Fruit fly (Drosophila melanogaster): ENCODE results near the gene Prx2.

Prx2 gene

dm6 chrX:13368149-13368548 is 38.5 kb downstream of the Prx2 start, which contains the start of gene dmrt11E (continued):
- TF ChIP-seq CG9139 (GFP tag; optimal IDR thresholded peaks at IDR 0.05): no peak
- TF ChIP-seq svp (GFP tag): no peak
- no peak for TF ChIP-seq dac (GFP tag; optimal IDR thresholded peaks at IDR 0.05)
- no peak for TF ChIP-seq fd85E (GFP tag; optimal IDR thresholded peaks at IDR 0.05)
- peak; percentile 27 for TF ChIP-seq acj6 (GFP tag; optimal IDR thresholded peaks at IDR 0.05)
- TF ChIP-seq fd59A (GFP tag; optimal IDR thresholded peaks at IDR 0.05): peak; percentile 20
- peak; percentile 61 for TF ChIP-seq CG6163 (GFP tag; IDR thresholded peaks at IDR 0.05)
- TF ChIP-seq CG11294 (GFP tag; IDR thresholded peaks at IDR 0.05): no peak
- TF ChIP-seq CG8119 (GFP tag; IDR thresholded peaks at IDR 0.05): 0 out of 3 replicates have a peak, but pooled peaks have one; percentile 33
- TF ChIP-seq achi (GFP tag; optimal IDR thresholded peaks at IDR 0.05): peak; percentile 31
- no peak for TF ChIP-seq Sox15 (GFP tag; optimal IDR thresholded peaks at IDR 0.05)
- no peak for TF ChIP-seq Blimp-1 (GFP tag; optimal IDR thresholded peaks at IDR 0.05)
- TF ChIP-seq Hr39 (GFP tag; optimal IDR thresholded peaks at IDR 0.05): no peak
- TF ChIP-seq fkh (GFP tag; optimal IDR thresholded peaks at IDR 0.05): no peak
- no peak for TF ChIP-seq Sox14 (GFP tag; optimal IDR thresholded peaks at IDR 0.05)
- peak; percentile 22 for TF ChIP-seq pdm3 (GFP tag; optimal IDR thresholded peaks at IDR 0.05)
- TF ChIP-seq Ets96B (tag; optimal IDR thresholded peaks at IDR 0.05): peak; percentile 60
- TF ChIP-seq Hr4 (GFP tag; optimal IDR thresholded peaks at IDR 0.05): no peak
- no peak for TF ChIP-seq Eip75B (GFP tag; optimal IDR thresholded peaks at IDR 0.05)
- no peak for TF ChIP-seq salr (GFP tag; optimal IDR thresholded peaks at IDR 0.05)
- peak; percentile 33 for TF ChIP-seq OdsH (GFP tag; optimal IDR thresholded peaks at IDR 0.05)
- TF ChIP-seq CG32006 (GFP tag; optimal IDR thresholded peaks at IDR 0.05): peak; percentile 21
- TF ChIP-seq Lpt (GFP tag; optimal IDR thresholded peaks at IDR 0.05): peak; percentile 14
- no peak for TF ChIP-seq topi (GFP tag; optimal IDR thresholded peaks at IDR 0.05)
- no peak for TF ChIP-seq Hr38 (GFP tag; optimal IDR thresholded peaks at IDR 0.05)
- TF ChIP-seq CG11902 (GFP tag; optimal IDR thresholded peaks at IDR 0.05): no peak
- TF ChIP-seq Eip93F (GFP tag; optimal IDR thresholded peaks at IDR 0.05): no peak
- TF ChIP-seq vri (GFP tag; optimal IDR thresholded peaks at IDR 0.05): no peak
- peak; percentile 31 for TF ChIP-seq CG3919 (GFP tag; optimal IDR thresholded peaks at IDR 0.05)
- TF ChIP-seq CG1621 (tag; optimal IDR thresholded peaks at IDR 0.05): peak; percentile 24
- no peak for TF ChIP-seq net (GFP tag; optimal IDR thresholded peaks at IDR 0.05)
- no peak for TF ChIP-seq CG6276 (GFP tag; optimal IDR thresholded peaks at IDR 0.05)
- TF ChIP-seq CG11762 (GFP tag; optimal IDR thresholded peaks at IDR 0.05; ENCODE audit: insufficient read depth): no peak
- peak; percentile 21 for TF ChIP-seq CG34406 (GFP tag; optimal IDR thresholded peaks at IDR 0.05)
- TF ChIP-seq CG6792 (GFP tag; optimal IDR thresholded peaks at IDR 0.05): no peak
- no peak for TF ChIP-seq CG4318 (GFP tag; optimal IDR thresholded peaks at IDR 0.05)
- no peak for TF ChIP-seq CG8632 (GFP tag; optimal IDR thresholded peaks at IDR 0.05)
- TF ChIP-seq ss (GFP tag; optimal IDR thresholded peaks at IDR 0.05): peak; percentile 41 to 46
- peak; percentile 55 for TF ChIP-seq CG3032 (tag; optimal IDR thresholded peaks at IDR 0.05)
- TF ChIP-seq CG10631 (GFP tag; optimal IDR thresholded peaks at IDR 0.05): peak; percentile 63
- 0 out of 3 replicates have a peak, but pooled peaks have one; percentile 54 for TF ChIP-seq eg (GFP tag; IDR thresholded peaks at IDR 0.05)
- no peak for TF ChIP-seq Sox102F (GFP tag; optimal IDR thresholded peaks at IDR 0.05)

- no peak for TF ChIP-seq Eip93F (GFP tag; optimal IDR thresholded peaks at IDR 0.05)
- TF ChIP-seq pdm3 (GFP tag; optimal IDR thresholded peaks at IDR 0.05): no peak
- no peak for TF ChIP-seq dsx (GFP tag; optimal IDR thresholded peaks at IDR 0.05; ENCODE audit: poor library complexity, severe bottlenecking)
- no peak for TF ChIP-seq achi (GFP tag; optimal IDR thresholded peaks at IDR 0.05)
- no peak for TF ChIP-seq Sox102F (GFP tag; optimal IDR thresholded peaks at IDR 0.05)
- TF ChIP-seq CG8319 (GFP tag; optimal IDR thresholded peaks at IDR 0.05): no peak
- no peak for TF ChIP-seq CG6792 (GFP tag; optimal IDR thresholded peaks at IDR 0.05)
- TF ChIP-seq acj6 (GFP tag; optimal IDR thresholded peaks at IDR 0.05): no peak
- no peak for TF ChIP-seq CG32006 (GFP tag; optimal IDR thresholded peaks at IDR 0.05)
- no peak for TF ChIP-seq fd59A (GFP tag; optimal IDR thresholded peaks at IDR 0.05)
Observed at dm6 chrX:13369438-13369837, 39.8 kb downstream of the Prx2 start.
